Worm (Caenorhabditis elegans) whole organism, young adult: ENCODE results near the gene trmt-10C.2.

Experiments used
- F57C9.4 ChIP-seq: sonication (generic microtip); optimal IDR thresholded peaks from 2 replicates; lab custom pipeline; 2017; ENCODE audit warnings: mild to moderate bottlenecking, missing genetic modification characterization, missing compliant biosample characterization
- K12H6.12 ChIP-seq: fragments of 200-800 bp; sonication (Bioruptor generic); optimal IDR thresholded peaks from 2 replicates; lab custom pipeline; 2018; ENCODE audit warnings: mild to moderate bottlenecking, missing genetic modification characterization, missing compliant biosample characterization
- bed-2 ChIP-seq: fragments of 200-800 bp; sonication (Bioruptor generic); IDR thresholded peaks from 2 replicates; pipeline ENCODE4 v1.3.6; 2022; ENCODE audit warnings: missing genetic modification reagents, missing genetic modification characterization, missing compliant biosample characterization
- die-1 ChIP-seq: sonication (generic microtip); optimal IDR thresholded peaks from 2 replicates; lab custom pipeline; 2016; ENCODE audit warnings: missing genotype, mild to moderate bottlenecking, missing genetic modification characterization, missing compliant biosample characterization
- efl-1 ChIP-seq: fragments of 150-350 bp; optimal IDR thresholded peaks from 2 replicates; lab custom pipeline; 2014; ENCODE audit warnings: missing biosample characterization, missing genetic modification reagents, missing genetic modification characterization
- hmg-1.2 ChIP-seq: fragments of 200-800 bp; sonication (Bioruptor generic); IDR thresholded peaks from 2 replicates; pipeline ENCODE4 v1.3.6; 2022; ENCODE audit warnings: missing genetic modification reagents, missing genetic modification characterization, missing compliant biosample characterization
- lin-54 ChIP-seq: fragments of 200-800 bp; sonication (Bioruptor generic); optimal IDR thresholded peaks from 2 replicates; lab custom pipeline; 2018; ENCODE audit warnings: mild to moderate bottlenecking, missing genetic modification characterization, missing compliant biosample characterization
- nfyb-1 ChIP-seq: fragments of 200-800 bp; sonication (Bioruptor generic); IDR thresholded peaks from 2 replicates; pipeline ENCODE4 v1.3.6; 2022; ENCODE audit warnings: missing genetic modification reagents, missing genetic modification characterization, missing compliant biosample characterization
- ztf-22 ChIP-seq: fragments of 200-800 bp; sonication (Bioruptor generic); optimal IDR thresholded peaks from 2 replicates; lab custom pipeline; 2018; ENCODE audit warnings: mild to moderate bottlenecking, missing genetic modification characterization, moderate library complexity, missing compliant biosample characterization
- ztf-26 ChIP-seq: sonication (generic microtip); optimal IDR thresholded peaks from 2 replicates; lab custom pipeline; 2017; ENCODE audit warnings: missing genetic modification characterization, missing compliant biosample characterization

ce11 chrIII:6303787-6304186, 42.3 kb upstream of the trmt-10C.2 start:
- TF ChIP-seq efl-1 (GFP tag; lab: Kevin White, UChicago) (no peak), nfyb-1 (GFP tag; lab: Robert Waterston, UW) (no peak), hmg-1.2 (no peak), ztf-22 (no peak), ztf-26 (tag; lab: Kevin White, UChicago) (no peak), die-1 (tag; lab: Kevin White, UChicago) (no peak), lin-54 (GFP tag; lab: Kevin White, UChicago) (peak; percentile 16), F57C9.4 (tag; lab: Kevin White, UChicago) (no peak), K12H6.12 (tag; lab: Kevin White, UChicago) (no peak), bed-2 (GFP tag; lab: Robert Waterston, UW) (no peak)
